Fruit fly (Drosophila melanogaster) whole organism, embryonic: Measurements from ENCODE around the gene CG9514.

Experiments
- Abd-B ChIP-seq: fragments of 200-800 bp; sonication (Bioruptor generic); optimal IDR thresholded peaks from 2 replicates; lab custom pipeline; 2018; ENCODE audit warnings: missing biosample characterization, mild to moderate bottlenecking, missing genetic modification characterization, moderate library complexity
- Antp ChIP-seq: fragments of 200-800 bp; sonication (Bioruptor generic); optimal IDR thresholded peaks from 3 replicates; lab custom pipeline; 2016; ENCODE audit warnings: missing biosample characterization, missing genetic modification characterization
- Blimp-1 ChIP-seq: fragments of 200-800 bp; sonication (Bioruptor generic); optimal IDR thresholded peaks from 3 replicates; lab custom pipeline; 2018; ENCODE audit warnings: missing biosample characterization, missing genetic modification characterization, mild to moderate bottlenecking, moderate library complexity, missing genetic modification reagents
- CG10366 ChIP-seq: fragments of 200-800 bp; sonication (Bioruptor generic); IDR thresholded peaks from 2 replicates; pipeline ENCODE4 v1.3.6; 2022; ENCODE audit warnings: missing biosample characterization, missing genetic modification characterization
- CG13287 ChIP-seq: fragments of 200-800 bp; sonication (Bioruptor generic); IDR thresholded peaks from 2 replicates; pipeline ENCODE4 v1.3.6; 2022; ENCODE audit warnings: missing biosample characterization, missing genetic modification characterization; ENCODE audit not compliant: partially characterized antibody
- CG14965 ChIP-seq: fragments of 200-800 bp; sonication (Bioruptor generic); optimal IDR thresholded peaks from 2 replicates; lab custom pipeline; 2016; ENCODE audit warnings: missing biosample characterization, missing genetic modification characterization, borderline replicate concordance
- CG15073 ChIP-seq: fragments of 200-800 bp; sonication (Bioruptor generic); optimal IDR thresholded peaks from 2 replicates; lab custom pipeline; 2016; ENCODE audit warnings: missing biosample characterization, missing genetic modification characterization
- CG1603 ChIP-seq: fragments of 200-800 bp; sonication (Bioruptor generic); optimal IDR thresholded peaks from 2 replicates; lab custom pipeline; 2019; ENCODE audit warnings: missing biosample characterization, mild to moderate bottlenecking, missing genetic modification characterization, moderate library complexity
- CG17361 ChIP-seq: fragments of 200-800 bp; sonication (Bioruptor generic); IDR thresholded peaks from 3 replicates; pipeline ENCODE4 v1.3.6; 2022; ENCODE audit warnings: missing biosample characterization, missing genetic modification characterization
- CG17829 ChIP-seq: fragments of 200-800 bp; optimal IDR thresholded peaks from 2 replicates; lab custom pipeline; 2019; ENCODE audit warnings: missing biosample characterization, mild to moderate bottlenecking, missing genetic modification characterization, moderate library complexity
- CG3281 ChIP-seq: fragments of 200-800 bp; sonication (Bioruptor generic); optimal IDR thresholded peaks from 3 replicates; lab custom pipeline; 2017; ENCODE audit warnings: missing biosample characterization, mild to moderate bottlenecking, missing genetic modification characterization
- CG34224 ChIP-seq: fragments of 200-800 bp; sonication (Bioruptor generic); IDR thresholded peaks from 3 replicates; pipeline ENCODE4 v1.3.6; 2022; ENCODE audit warnings: missing biosample characterization, missing genetic modification characterization; ENCODE audit not compliant: partially characterized antibody
- CG3838 ChIP-seq: fragments of 200-800 bp; sonication (Bioruptor generic); optimal IDR thresholded peaks from 3 replicates; lab custom pipeline; 2016; ENCODE audit warnings: missing biosample characterization, missing genetic modification characterization
- CG4730 ChIP-seq: fragments of 200-800 bp; sonication (Bioruptor generic); IDR thresholded peaks from 2 replicates; pipeline ENCODE4 v1.3.6; 2022; ENCODE audit warnings: missing biosample characterization, missing genetic modification characterization
- CG6175 ChIP-seq: fragments of 200-800 bp; sonication (Bioruptor generic); IDR thresholded peaks from 3 replicates; pipeline ENCODE4 v1.3.6; 2022; ENCODE audit warnings: missing biosample characterization, missing genetic modification characterization
- CHES-1-like ChIP-seq: fragments of 200-800 bp; sonication (Bioruptor generic); optimal IDR thresholded peaks from 2 replicates; lab custom pipeline; 2016; ENCODE audit warnings: missing biosample characterization, missing genetic modification characterization
- Dbx ChIP-seq: fragments of 200-800 bp; sonication (Bioruptor generic); IDR thresholded peaks from 3 replicates; pipeline ENCODE4 v1.3.6; 2022; ENCODE audit warnings: missing biosample characterization, missing genetic modification characterization
- Dek ChIP-seq: fragments of 200-800 bp; sonication (Bioruptor generic); optimal IDR thresholded peaks from 3 replicates; lab custom pipeline; 2019; ENCODE audit warnings: missing biosample characterization, mild to moderate bottlenecking, missing genetic modification characterization, moderate library complexity
- Dfd ChIP-seq, 2 experiments: fragments of >200 bp; optimal IDR thresholded peaks; 2 replicates each; lab custom pipeline; 2017; ENCODE audit warnings: missing biosample characterization in 2 of 2, missing genetic modification characterization in 2 of 2
- Dip2 ChIP-seq: fragments of 200-800 bp; sonication (Bioruptor generic); IDR thresholded peaks from 2 replicates; pipeline ENCODE4 v1.3.6; 2022; ENCODE audit warnings: missing biosample characterization, missing genetic modification characterization
- Dp ChIP-seq: fragments of 200-800 bp; sonication (Bioruptor generic); optimal IDR thresholded peaks from 2 replicates; lab custom pipeline; 2018; ENCODE audit warnings: missing biosample characterization, mild to moderate bottlenecking, missing genetic modification characterization, moderate library complexity
- E2f1 ChIP-seq: fragments of 200-800 bp; sonication (Bioruptor generic); IDR thresholded peaks from 2 replicates; pipeline ENCODE4 v1.3.6; 2022; ENCODE audit warnings: missing biosample characterization, missing genetic modification characterization
- Hey ChIP-seq: fragments of 200-800 bp; sonication (Bioruptor generic); optimal IDR thresholded peaks from 3 replicates; lab custom pipeline; 2018; ENCODE audit warnings: missing biosample characterization, mild to moderate bottlenecking, missing genetic modification characterization
- HmgZ ChIP-seq: fragments of 200-800 bp; sonication (Bioruptor generic); optimal IDR thresholded peaks from 2 replicates; lab custom pipeline; 2018; ENCODE audit warnings: missing biosample characterization, mild to moderate bottlenecking, missing genetic modification characterization
- Hmx ChIP-seq: fragments of 200-800 bp; sonication (Bioruptor generic); optimal IDR thresholded peaks from 2 replicates; lab custom pipeline; 2016; ENCODE audit warnings: missing biosample characterization, missing genetic modification characterization
- MBD-R2 ChIP-seq: fragments of 200-800 bp; sonication (Bioruptor generic); IDR thresholded peaks from 2 replicates; pipeline ENCODE4 v1.3.6; 2022; ENCODE audit warnings: missing biosample characterization, missing genetic modification characterization
- Sox100B ChIP-seq: fragments of 200-800 bp; sonication (Bioruptor generic); optimal IDR thresholded peaks from 3 replicates; lab custom pipeline; 2018; ENCODE audit warnings: missing biosample characterization, mild to moderate bottlenecking, missing genetic modification characterization
- ap ChIP-seq: fragments of 200-800 bp; sonication (Bioruptor generic); IDR thresholded peaks from 2 replicates; pipeline ENCODE4 v1.3.6; 2022; ENCODE audit warnings: missing biosample characterization, missing genetic modification characterization
- bbx ChIP-seq: fragments of 200-800 bp; sonication (Bioruptor generic); IDR thresholded peaks from 2 replicates; pipeline ENCODE4 v1.3.6; 2022; ENCODE audit warnings: missing biosample characterization, missing genetic modification characterization; ENCODE audit not compliant: partially characterized antibody
- cas ChIP-seq: fragments of 200-800 bp; sonication (Bioruptor generic); IDR thresholded peaks from 2 replicates; pipeline ENCODE4 v1.3.6; 2022; ENCODE audit warnings: missing biosample characterization, missing genetic modification characterization
- gcm2 ChIP-seq: fragments of 200-800 bp; sonication (Bioruptor generic); optimal IDR thresholded peaks from 2 replicates; lab custom pipeline; 2016; ENCODE audit warnings: missing biosample characterization, missing genetic modification characterization
- ind ChIP-seq: fragments of 200-800 bp; sonication (Bioruptor generic); optimal IDR thresholded peaks from 3 replicates; lab custom pipeline; 2016; ENCODE audit warnings: missing biosample characterization, missing genetic modification characterization
- insv ChIP-seq, 2 experiments: fragments of 200-800 bp; sonication (Bioruptor generic); optimal IDR thresholded peaks; 3 replicates each; lab custom pipeline; 2016 to 2018; ENCODE audit warnings: missing biosample characterization in 2 of 2, missing genetic modification characterization in 2 of 2
- jing ChIP-seq: fragments of 200-800 bp; sonication (Bioruptor generic); optimal IDR thresholded peaks from 2 replicates; lab custom pipeline; 2018; ENCODE audit warnings: missing biosample characterization, mild to moderate bottlenecking, missing genetic modification characterization
- kah ChIP-seq: fragments of 200-800 bp; sonication (Bioruptor generic); optimal IDR thresholded peaks from 2 replicates; lab custom pipeline; 2018; ENCODE audit warnings: missing biosample characterization, mild to moderate bottlenecking, missing genetic modification characterization
- mirr ChIP-seq: fragments of 200-800 bp; sonication (Bioruptor generic); optimal IDR thresholded peaks from 3 replicates; lab custom pipeline; 2018; ENCODE audit warnings: missing biosample characterization, mild to moderate bottlenecking, missing genetic modification characterization
- nom ChIP-seq: fragments of 200-800 bp; sonication (Bioruptor generic); optimal IDR thresholded peaks from 2 replicates; lab custom pipeline; 2017; ENCODE audit warnings: missing biosample characterization, missing genetic modification characterization, mild to moderate bottlenecking, moderate library complexity, missing genetic modification reagents
- oc ChIP-seq: fragments of 200-800 bp; sonication (Bioruptor generic); optimal IDR thresholded peaks from 2 replicates; lab custom pipeline; 2018; ENCODE audit warnings: missing biosample characterization, mild to moderate bottlenecking, missing genetic modification characterization, moderate library complexity
- org-1 ChIP-seq: fragments of 200-800 bp; sonication (Bioruptor generic); optimal IDR thresholded peaks from 2 replicates; lab custom pipeline; 2017; ENCODE audit warnings: missing biosample characterization, missing genetic modification characterization
- pan ChIP-seq, 4 experiments: fragments of >200 bp in 3 of 4; fragments of 200-800 bp in 1 of 4; sonication (Bioruptor generic) in 1 of 4; optimal IDR thresholded peaks in 3 of 4; IDR thresholded peaks in 1 of 4; 2 replicates each; pipeline versions ENCODE4 v1.3.6 to Lab custom; 2017 to 2022; ENCODE audit warnings: missing biosample characterization in 2 of 4, missing genetic modification characterization in 2 of 4, mixed read lengths in 1 of 4
- pnt ChIP-seq: fragments of 200-800 bp; sonication (Bioruptor generic); optimal IDR thresholded peaks from 3 replicates; lab custom pipeline; 2016; ENCODE audit warnings: missing biosample characterization, missing genetic modification characterization
- shn ChIP-seq: fragments of 200-800 bp; sonication (Bioruptor generic); optimal IDR thresholded peaks from 3 replicates; lab custom pipeline; 2016; ENCODE audit warnings: missing biosample characterization, missing genetic modification characterization
- sna ChIP-seq: fragments of 200-800 bp; sonication (Bioruptor generic); IDR thresholded peaks from 2 replicates; pipeline ENCODE4 v1.3.6; 2022; ENCODE audit warnings: missing biosample characterization, missing genetic modification characterization; ENCODE audit not compliant: partially characterized antibody
- stwl ChIP-seq: fragments of 200-800 bp; sonication (Bioruptor generic); optimal IDR thresholded peaks from 3 replicates; lab custom pipeline; 2018; ENCODE audit warnings: missing biosample characterization, mild to moderate bottlenecking, missing genetic modification characterization, moderate library complexity
- tgo ChIP-seq: fragments of 200-800 bp; sonication (Bioruptor generic); IDR thresholded peaks from 3 replicates; pipeline ENCODE4 v1.3.6; 2022; ENCODE audit warnings: missing biosample characterization, missing genetic modification characterization
- trem ChIP-seq: fragments of 200-800 bp; optimal IDR thresholded peaks from 3 replicates; lab custom pipeline; 2019; ENCODE audit warnings: missing biosample characterization, mild to moderate bottlenecking, missing genetic modification characterization, moderate library complexity
- usp ChIP-seq: fragments of >200 bp; optimal IDR thresholded peaks from 2 replicates; lab custom pipeline; 2017; ENCODE audit warnings: missing biosample characterization, missing genetic modification characterization
- zfh1 ChIP-seq: fragments of 200-800 bp; sonication (Bioruptor generic); IDR thresholded peaks from 3 replicates; pipeline ENCODE4 v1.3.6; 2022; ENCODE audit warnings: missing biosample characterization, missing genetic modification characterization
- zfh2 ChIP-seq: fragments of 200-800 bp; sonication (Bioruptor generic); optimal IDR thresholded peaks from 2 replicates; lab custom pipeline; 2016; ENCODE audit warnings: missing biosample characterization, missing genetic modification characterization

The CG9514 gene

DNA sequence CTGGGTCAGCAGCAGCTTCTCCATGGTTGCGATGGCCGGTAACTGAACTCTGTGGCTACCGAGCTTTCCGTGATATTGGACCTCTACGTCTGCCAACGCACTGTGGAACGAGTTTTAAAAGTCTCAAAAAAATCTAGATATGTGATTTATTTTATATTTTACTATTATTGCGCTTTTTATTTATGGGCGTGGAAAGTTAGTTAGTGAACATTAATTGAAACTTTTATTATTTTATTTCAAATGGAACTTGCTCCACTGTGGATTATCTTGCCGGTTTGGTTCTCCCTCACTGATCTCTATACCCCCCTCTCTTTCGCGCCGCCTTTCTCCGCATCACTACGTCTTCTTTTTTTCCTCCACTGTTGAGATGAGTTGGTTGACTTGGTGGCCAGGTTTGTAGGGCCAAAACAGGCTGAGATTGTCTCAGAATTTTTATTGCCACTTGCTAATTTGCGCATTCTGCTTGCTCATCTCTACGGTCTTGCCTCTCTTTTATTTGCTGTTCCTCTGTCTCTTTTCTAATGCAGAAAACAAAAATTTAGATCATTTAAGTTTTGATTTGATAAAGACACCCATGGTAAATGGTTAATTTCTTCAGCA, 47.8 kb downstream of the CG9514 start, which contains the start of gene CG9522 (continued):
- TF ChIP-seq CG17361 (GFP tag; lab: Robert Waterston, UW) = peak; percentile 57
- TF ChIP-seq CG34224 (GFP tag; lab: Robert Waterston, UW) = no peak
- TF ChIP-seq CG4730 (GFP tag; lab: Robert Waterston, UW) = peak; percentile 48; the same call in 1 of the 2 replicates
- peak; percentile 86 for TF ChIP-seq Blimp-1 (GFP tag; lab: Kevin White, UChicago)
- TF ChIP-seq E2f1 (GFP tag; lab: Robert Waterston, UW) = peak; percentile 69
- TF ChIP-seq oc (tag; lab: Kevin White, UChicago) = peak; percentile 77
- TF ChIP-seq nom (GFP tag; lab: Kevin White, UChicago) = peak; percentile 77
- TF ChIP-seq sna (GFP tag; lab: Robert Waterston, UW) = no peak
- TF ChIP-seq zfh2 (GFP tag; lab: Kevin White, UChicago) = peak; percentile 3
- TF ChIP-seq MBD-R2 (GFP tag; lab: Robert Waterston, UW) = peak; percentile 59; the same call in 1 of the 2 replicates
- TF ChIP-seq ind = peak; percentile 64
- TF ChIP-seq CG3838 (GFP tag; lab: Kevin White, UChicago) = no peak
- no peak for TF ChIP-seq CG14965 (GFP tag; lab: Kevin White, UChicago)
- TF ChIP-seq Dfd (GFP tag; optimal IDR thresholded peaks at IDR 0.05; lab: Kevin White, UChicago) = no peak
- peak; percentile 10 for TF ChIP-seq kah (GFP tag; lab: Kevin White, UChicago)
- TF ChIP-seq Dip2 = no peak
- no peak for TF ChIP-seq mirr (GFP tag; lab: Kevin White, UChicago)
- TF ChIP-seq CG3281 (GFP tag; lab: Kevin White, UChicago) = peak; percentile 58
- peak; percentile 52 for TF ChIP-seq CG17829 (tag; lab: Kevin White, UChicago)
- TF ChIP-seq Dek = peak; percentile 34
- no peak for TF ChIP-seq CG13287
- peak; percentile 68 for TF ChIP-seq trem (tag; lab: Kevin White, UChicago)
- no peak for TF ChIP-seq CG15073 (GFP tag; lab: Kevin White, UChicago)
- peak; percentile 10 for TF ChIP-seq Abd-B (GFP tag; lab: Kevin White, UChicago)
- peak; percentile 5 for TF ChIP-seq stwl
- TF ChIP-seq CG10366 (GFP tag; lab: Robert Waterston, UW) = peak; percentile 67
- TF ChIP-seq Hey (tag; lab: Kevin White, UChicago) = no peak
- TF ChIP-seq Hmx = no peak
- no peak for TF ChIP-seq Dp (GFP tag; lab: Kevin White, UChicago)
- no peak for TF ChIP-seq CHES-1-like (GFP tag; lab: Kevin White, UChicago)
- no peak for TF ChIP-seq shn (GFP tag; lab: Kevin White, UChicago)
- peak; percentile 4 for TF ChIP-seq Antp (GFP tag; lab: Kevin White, UChicago)
- peak; percentile 45 for TF ChIP-seq org-1 (GFP tag; lab: Kevin White, UChicago)
- TF ChIP-seq zfh1 (GFP tag; lab: Robert Waterston, UW) = peak; percentile 85
- peak; percentile 59 for TF ChIP-seq tgo (GFP tag; lab: Robert Waterston, UW)
- no peak for TF ChIP-seq insv (GFP tag; optimal IDR thresholded peaks at IDR 0.05; lab: Kevin White, UChicago)
- no peak for TF ChIP-seq bbx (GFP tag; lab: Robert Waterston, UW)
- no peak for TF ChIP-seq jing (GFP tag; lab: Kevin White, UChicago)
- peak; percentile 42 for TF ChIP-seq Sox100B (GFP tag; lab: Kevin White, UChicago)
- peak; percentile 69 for TF ChIP-seq ap (GFP tag; lab: Robert Waterston, UW)
- TF ChIP-seq Dbx = peak; percentile 62; the same call in 1 of the 3 replicates
- TF ChIP-seq gcm2 (GFP tag; lab: Kevin White, UChicago) = no peak
- 0 out of 2 replicates have a peak, but pooled peaks have one; percentile 10 for TF ChIP-seq cas (GFP tag; lab: Robert Waterston, UW)
- TF ChIP-seq pnt (GFP tag; lab: Kevin White, UChicago) = peak; percentile 35
- TF ChIP-seq pan (optimal IDR thresholded peaks at IDR 0.05; lab: Kevin White, UChicago) = no peak
- peak in 1 of 2 experiments; percentile 76 for TF ChIP-seq pan (GFP tag; optimal IDR thresholded peaks at IDR 0.05 in 1 of 2, IDR thresholded peaks at IDR 0.05 in 1 of 2)
- TF ChIP-seq CG1603 (tag; lab: Kevin White, UChicago) = no peak
- TF ChIP-seq HmgZ = peak; percentile 33
- no peak for TF ChIP-seq CG6175 (GFP tag; lab: Robert Waterston, UW)
- no peak for TF ChIP-seq usp (GFP tag; lab: Kevin White, UChicago)
